Fruit fly (Drosophila melanogaster): ENCODE results near the gene prtp.

- TF ChIP-seq D1 (tag; optimal IDR thresholded peaks at IDR 0.05) (peak; percentile 87), fd96Ca (GFP tag; IDR thresholded peaks at IDR 0.05) (peak; percentile 91), CG10348 (GFP tag; IDR thresholded peaks at IDR 0.05) (peak; percentile 56), CG13204 (GFP tag; optimal IDR thresholded peaks at IDR 0.05) (peak; percentile 79), EcR (GFP tag; optimal IDR thresholded peaks at IDR 0.05) (no peak), Pif1B (GFP tag; optimal IDR thresholded peaks at IDR 0.05) (peak; percentile 94), CG15710 (tag; optimal IDR thresholded peaks at IDR 0.05) (peak; percentile 90), rn (GFP tag; IDR thresholded peaks at IDR 0.05) (peak; percentile 61)
Measured at dm6 chrX:11715937-11716730, 422 bp upstream of the prtp start.
